Fruit fly (Drosophila melanogaster): ENCODE data around the gene OtopLa.

Gene OtopLa

DNA sequence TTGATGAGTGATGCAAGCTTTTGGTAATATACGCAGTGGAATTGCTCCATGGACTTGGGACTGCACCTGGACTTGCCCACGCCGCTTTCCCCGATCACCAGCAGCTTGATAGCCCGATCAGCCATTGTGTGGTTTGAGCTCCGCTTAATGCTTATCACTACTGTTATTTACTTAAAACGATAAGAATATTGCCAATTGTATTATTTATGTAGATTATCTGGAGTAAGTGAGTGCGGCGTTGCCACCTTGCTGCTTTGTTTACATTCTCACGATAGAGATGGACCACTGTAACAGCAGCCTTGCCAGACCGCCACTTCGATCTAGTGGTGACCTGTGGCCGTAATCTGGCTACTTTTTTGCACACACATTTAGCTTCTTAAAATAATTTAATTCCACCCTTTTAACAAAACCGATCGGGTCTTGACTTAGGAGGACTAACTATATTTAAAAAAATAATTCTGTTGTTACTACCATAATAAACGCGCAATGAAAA lies 23.3 kb upstream of the OtopLa start, which contains the start of gene Rab18 (continued):
- TF ChIP-seq CG10147 (GFP tag; optimal IDR thresholded peaks at IDR 0.05) (no peak), CG14860 (GFP tag; IDR thresholded peaks at IDR 0.05; ENCODE audit: partially characterized antibody) (0 out of 3 replicates have a peak, but pooled peaks have one; percentile 40), Hr51 (GFP tag; optimal IDR thresholded peaks at IDR 0.05) (peak in 1 of 2 experiments; percentile 21), CG9932 (GFP tag; IDR thresholded peaks at IDR 0.05) (peak; percentile 77), pita (GFP tag; optimal IDR thresholded peaks at IDR 0.05) (no peak), CG9727 (GFP tag; optimal IDR thresholded peaks at IDR 0.05) (no peak), insv (GFP tag; optimal IDR thresholded peaks at IDR 0.05) (no peak), ems (GFP tag; optimal IDR thresholded peaks at IDR 0.05) (no peak), CG11456 (GFP tag; IDR thresholded peaks at IDR 0.05) (peak; percentile 75; the same call in 2 of the 3 replicates), Dp (GFP tag; optimal IDR thresholded peaks at IDR 0.05) (no peak), Aef1 (GFP tag; IDR thresholded peaks at IDR 0.05) (peak; percentile 44; the same call in 2 of the 3 replicates), CG32767 (GFP tag; IDR thresholded peaks at IDR 0.05) (no peak), Hr78 (GFP tag; optimal IDR thresholded peaks at IDR 0.05) (no peak), sens (GFP tag) (peak; percentile 82), CG2120 (GFP tag; optimal IDR thresholded peaks at IDR 0.05) (peak; percentile 46), Taf1 (GFP tag; IDR thresholded peaks at IDR 0.05) (no peak), lbe (GFP tag; optimal IDR thresholded peaks at IDR 0.05) (no peak), CG6175 (GFP tag; IDR thresholded peaks at IDR 0.05) (no peak), usp (GFP tag; optimal IDR thresholded peaks at IDR 0.05) (no peak), Mad (GFP tag; optimal IDR thresholded peaks at IDR 0.05) (no peak), emc (GFP tag; optimal IDR thresholded peaks at IDR 0.05) (no peak), lilli (GFP tag; optimal IDR thresholded peaks at IDR 0.05) (peak; percentile 42), chn (GFP tag; optimal IDR thresholded peaks at IDR 0.05) (peak; percentile 2), CG1529 (GFP tag; optimal IDR thresholded peaks at IDR 0.05) (no peak), tx (GFP tag; optimal IDR thresholded peaks at IDR 0.05) (no peak), CG12659 (GFP tag; optimal IDR thresholded peaks at IDR 0.05) (no peak), CG9215 (GFP tag; IDR thresholded peaks at IDR 0.05) (peak; percentile 47; the same call in 1 of the 2 replicates), CG1603 (tag; optimal IDR thresholded peaks at IDR 0.05) (peak; percentile 49), dan (GFP tag; IDR thresholded peaks at IDR 0.05) (no peak), CG7556 (GFP tag; optimal IDR thresholded peaks at IDR 0.05) (no peak), ash1 (GFP tag; optimal IDR thresholded peaks at IDR 0.05) (no peak), CG34422 (GFP tag; IDR thresholded peaks at IDR 0.05) (peak; percentile 53; the same call in 1 of the 3 replicates), gcm2 (GFP tag; optimal IDR thresholded peaks at IDR 0.05) (no peak), H2.0 (GFP tag; IDR thresholded peaks at IDR 0.05) (peak; percentile 13; the same call in 1 of the 2 replicates), C15 (GFP tag; IDR thresholded peaks at IDR 0.05) (no peak), mirr (GFP tag; optimal IDR thresholded peaks at IDR 0.05) (no peak), Sry-δ (GFP tag; optimal IDR thresholded peaks at IDR 0.05) (peak; percentile 87), CG10462 (GFP tag; optimal IDR thresholded peaks at IDR 0.05) (no peak), bcd (GFP tag; optimal IDR thresholded peaks at IDR 0.05) (no peak), CG6813 (GFP tag; optimal IDR thresholded peaks at IDR 0.05) (no peak), CG4820 (GFP tag; optimal IDR thresholded peaks at IDR 0.05) (no peak), CG17829 (tag; optimal IDR thresholded peaks at IDR 0.05) (no peak), amos (GFP tag; IDR thresholded peaks at IDR 0.05; ENCODE audit: partially characterized antibody) (peak; percentile 66), zen2 (GFP tag; IDR thresholded peaks at IDR 0.05; ENCODE audit: partially characterized antibody) (no peak), Poxn (GFP tag; IDR thresholded peaks at IDR 0.05) (no peak), fd3F (GFP tag; optimal IDR thresholded peaks at IDR 0.05) (no peak), gem (tag; optimal IDR thresholded peaks at IDR 0.05) (no peak), Hr3 (GFP tag; optimal IDR thresholded peaks at IDR 0.05) (peak; percentile 33), kni (GFP tag; optimal IDR thresholded peaks at IDR 0.05) (peak; percentile 55), org-1 (GFP tag; optimal IDR thresholded peaks at IDR 0.05) (no peak), dmrt99B (tag; optimal IDR thresholded peaks at IDR 0.05) (no peak)
